Fruit fly (Drosophila melanogaster): ENCODE measurements around the gene Ten-a.

Gene Ten-a

dm6 chrX:12006678-12007441, 36.6 kb upstream of the Ten-a start, which contains the start of gene CG1806 (continued):
- TF ChIP-seq Ravus (GFP tag; IDR thresholded peaks at IDR 0.05) (no peak), NK7.1 (GFP tag; optimal IDR thresholded peaks at IDR 0.05) (no peak), CG18599 (GFP tag; optimal IDR thresholded peaks at IDR 0.05) (no peak), grau (tag; optimal IDR thresholded peaks at IDR 0.05) (no peak), sob (GFP tag; IDR thresholded peaks at IDR 0.05) (peak; percentile 19; the same call in 1 of the 2 replicates), exex (tag; optimal IDR thresholded peaks at IDR 0.05) (no peak), Hr51 (GFP tag; optimal IDR thresholded peaks at IDR 0.05) (no peak), cwo (GFP tag; optimal IDR thresholded peaks at IDR 0.05) (no peak), CG14014 (GFP tag; IDR thresholded peaks at IDR 0.05) (peak; percentile 27; the same call in 1 of the 2 replicates), nom (GFP tag; optimal IDR thresholded peaks at IDR 0.05) (peak; percentile 82), CG8359 (GFP tag; optimal IDR thresholded peaks at IDR 0.05; ENCODE audit: borderline replicate concordance) (no peak), Gug (GFP tag; IDR thresholded peaks at IDR 0.05) (no peak), fru (optimal IDR thresholded peaks at IDR 0.05) (no peak), inv (GFP tag; IDR thresholded peaks at IDR 0.05; ENCODE audit: partially characterized antibody) (0 out of 2 replicates have a peak, but pooled peaks have one; percentile 21), ara (GFP tag; IDR thresholded peaks at IDR 0.05) (no peak), zen2 (GFP tag; IDR thresholded peaks at IDR 0.05; ENCODE audit: partially characterized antibody) (peak; percentile 62; the same call in 2 of the 3 replicates), Myb (GFP tag; optimal IDR thresholded peaks at IDR 0.05) (no peak), schlank (tag; optimal IDR thresholded peaks at IDR 0.05) (no peak), vvl (GFP tag; IDR thresholded peaks at IDR 0.05) (peak; percentile 35; the same call in 1 of the 2 replicates), nau (GFP tag; optimal IDR thresholded peaks at IDR 0.05) (peak; percentile 0), usp (GFP tag; optimal IDR thresholded peaks at IDR 0.05) (no peak), nmo (GFP tag; optimal IDR thresholded peaks at IDR 0.05) (no peak), Trl (optimal IDR thresholded peaks at IDR 0.05) (peak; percentile 94 to 97), Trl (GFP tag; optimal IDR thresholded peaks at IDR 0.05) (peak; percentile 54), Drgx (GFP tag; IDR thresholded peaks at IDR 0.05) (peak; percentile 64), Deaf1 (tag; optimal IDR thresholded peaks at IDR 0.05) (peak; percentile 26), Gsc (GFP tag; IDR thresholded peaks at IDR 0.05) (no peak), gcm (GFP tag; optimal IDR thresholded peaks at IDR 0.05) (peak; percentile 17), tgo (GFP tag; IDR thresholded peaks at IDR 0.05) (no peak), bigmax (GFP tag; optimal IDR thresholded peaks at IDR 0.05) (no peak), CG3163 (GFP tag; optimal IDR thresholded peaks at IDR 0.05) (no peak), Six4 (GFP tag; optimal IDR thresholded peaks at IDR 0.05) (no peak), gcm2 (GFP tag; optimal IDR thresholded peaks at IDR 0.05) (no peak), eve (GFP tag; optimal IDR thresholded peaks at IDR 0.05) (peak in 1 of 2 experiments; percentile 38), dati (GFP tag; IDR thresholded peaks at IDR 0.05) (no peak), cad (GFP tag; optimal IDR thresholded peaks at IDR 0.05) (peak; percentile 22), Lim3 (GFP tag; IDR thresholded peaks at IDR 0.05) (no peak), Hsf (GFP tag; optimal IDR thresholded peaks at IDR 0.05) (no peak), CG1647 (GFP tag; optimal IDR thresholded peaks at IDR 0.05) (no peak), maf-S (GFP tag; optimal IDR thresholded peaks at IDR 0.05) (no peak), Side (GFP tag; optimal IDR thresholded peaks at IDR 0.05) (no peak), sug (tag; optimal IDR thresholded peaks at IDR 0.05) (no peak), Doc3 (GFP tag; IDR thresholded peaks at IDR 0.05; ENCODE audit: partially characterized antibody) (0 out of 3 replicates have a peak, but pooled peaks have one; percentile 9), CTCF (GFP tag; optimal IDR thresholded peaks at IDR 0.05) (no peak), kni (GFP tag; optimal IDR thresholded peaks at IDR 0.05) (peak; percentile 18), Awh (GFP tag; IDR thresholded peaks at IDR 0.05) (no peak), Sin3A (optimal IDR thresholded peaks at IDR 0.05) (no peak), CG10274 (GFP tag; optimal IDR thresholded peaks at IDR 0.05) (no peak), HmgZ (tag; optimal IDR thresholded peaks at IDR 0.05) (no peak), Atf-2 (GFP tag; optimal IDR thresholded peaks at IDR 0.05) (no peak), lola (GFP tag; optimal IDR thresholded peaks at IDR 0.05) (no peak)
